Worm (Caenorhabditis elegans) whole organism, late embryonic: ENCODE measurements around the gene bpnt-1.

ENCODE experiments used
- C08G9.2 ChIP-seq: sonication (generic microtip); optimal IDR thresholded peaks from 2 replicates; lab custom pipeline; 2016; ENCODE audit warnings: mild to moderate bottlenecking, missing genetic modification characterization, moderate library complexity, missing compliant biosample characterization
- C38D4.7 ChIP-seq: fragments of 200-800 bp; sonication (Bioruptor generic); optimal IDR thresholded peaks from 2 replicates; lab custom pipeline; 2018; ENCODE audit warnings: mild to moderate bottlenecking, missing genetic modification characterization, moderate library complexity, missing compliant biosample characterization
- ama-1 ChIP-seq: fragments of 150-350 bp; optimal IDR thresholded peaks from 2 replicates; lab custom pipeline; 2014
- lin-11 ChIP-seq: fragments of 200-800 bp; sonication (Bioruptor generic); optimal IDR thresholded peaks from 2 replicates; lab custom pipeline; 2018; ENCODE audit warnings: mild to moderate bottlenecking, missing genetic modification characterization, missing compliant biosample characterization
- madf-2 ChIP-seq: sonication (generic microtip); optimal IDR thresholded peaks from 2 replicates; lab custom pipeline; 2017; ENCODE audit warnings: missing genetic modification characterization, missing compliant biosample characterization
- pax-1 ChIP-seq: fragments of 150-350 bp; optimal IDR thresholded peaks from 2 replicates; lab custom pipeline; 2014; ENCODE audit warnings: missing biosample characterization, missing genetic modification characterization
- sox-4 ChIP-seq: sonication (generic microtip); optimal IDR thresholded peaks from 2 replicates; lab custom pipeline; 2017; ENCODE audit warnings: mild to moderate bottlenecking, missing genetic modification characterization, inconsistent platforms, missing compliant biosample characterization
- zip-5 ChIP-seq: sonication (generic microtip); optimal IDR thresholded peaks from 2 replicates; lab custom pipeline; 2016; ENCODE audit warnings: missing genetic modification characterization, missing compliant biosample characterization

DNA sequence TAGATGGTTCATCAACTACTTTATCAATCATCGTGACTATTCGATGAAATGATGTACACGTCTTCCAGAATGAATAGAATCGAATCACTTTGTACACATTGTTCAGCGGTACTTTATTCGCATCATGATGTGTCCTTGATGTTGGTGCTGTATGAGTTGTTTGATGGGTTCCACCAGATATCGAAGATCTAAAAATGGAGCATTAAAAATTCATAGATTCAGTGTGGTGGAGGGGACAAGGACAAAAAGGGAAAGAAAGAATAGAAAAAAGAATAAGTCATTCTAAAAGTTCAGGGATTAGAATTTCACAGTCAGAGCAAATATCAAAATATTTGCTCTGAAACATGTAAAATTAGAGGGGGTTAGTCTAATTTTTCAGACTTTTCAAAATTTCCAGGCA is 24.8 kb downstream of the bpnt-1 start:
- TF ChIP-seq madf-2 (tag; lab: Kevin White, UChicago) (no peak), C38D4.7 (GFP tag; lab: Kevin White, UChicago) (no peak), zip-5 (no peak), ama-1 (lab: Kevin White, UChicago) (no peak), sox-4 (no peak), C08G9.2 (tag; lab: Kevin White, UChicago) (no peak), pax-1 (tag; lab: Kevin White, UChicago) (no peak), lin-11 (tag; lab: Kevin White, UChicago) (no peak)
